Worm (Caenorhabditis elegans) whole organism, L3 larva: ENCODE data around the gene K10G9.2.

ENCODE experiments used
- R02D3.7 ChIP-seq: fragments of 150-350 bp; optimal IDR thresholded peaks from 2 replicates; lab custom pipeline; 2014; ENCODE audit warnings: missing biosample characterization, missing genetic modification characterization
- aly-2 ChIP-seq: fragments of 150-350 bp; optimal IDR thresholded peaks from 2 replicates; lab custom pipeline; 2014; ENCODE audit warnings: missing biosample characterization, missing genetic modification characterization
- ama-1 ChIP-seq: fragments of 150-350 bp; optimal IDR thresholded peaks from 2 replicates; lab custom pipeline; 2018
- ceh-28 ChIP-seq: fragments of 150-350 bp; optimal IDR thresholded peaks from 2 replicates; lab custom pipeline; 2014; ENCODE audit warnings: missing biosample characterization, missing genetic modification reagents, missing genetic modification characterization
- ceh-82 ChIP-seq: fragments of 150-350 bp; optimal IDR thresholded peaks from 2 replicates; lab custom pipeline; 2014; ENCODE audit warnings: missing biosample characterization, missing genetic modification characterization
- egl-5 ChIP-seq: fragments of 150-350 bp; optimal IDR thresholded peaks from 2 replicates; lab custom pipeline; 2017; ENCODE audit warnings: missing biosample characterization, missing genetic modification reagents, missing genetic modification characterization, inconsistent platforms
- elt-1 ChIP-seq: fragments of 150-350 bp; optimal IDR thresholded peaks from 2 replicates; lab custom pipeline; 2014; ENCODE audit warnings: missing biosample characterization, missing genetic modification characterization
- eor-1 ChIP-seq, 2 experiments: fragments of 150-350 bp; optimal IDR thresholded peaks; 2 replicates each; lab custom pipeline; 2014 to 2018; ENCODE audit warnings: missing biosample characterization in 2 of 2, missing genetic modification characterization in 2 of 2
- fkh-2 ChIP-seq: fragments of 150-350 bp; optimal IDR thresholded peaks from 2 replicates; lab custom pipeline; 2014; ENCODE audit warnings: missing biosample characterization, missing genetic modification reagents, missing genetic modification characterization
- hmg-11 ChIP-seq: sonication (generic microtip); optimal IDR thresholded peaks from 2 replicates; lab custom pipeline; 2016; ENCODE audit warnings: missing genetic modification characterization, missing compliant biosample characterization
- jun-1 ChIP-seq: fragments of 150-350 bp; optimal IDR thresholded peaks from 2 replicates; lab custom pipeline; 2014; ENCODE audit warnings: missing biosample characterization, missing genetic modification reagents, missing genetic modification characterization
- lin-15B ChIP-seq: fragments of 150-350 bp; optimal IDR thresholded peaks from 2 replicates; lab custom pipeline; 2014; ENCODE audit warnings: missing biosample characterization, missing genetic modification characterization
- lsy-12 ChIP-seq: sonication (generic microtip); optimal IDR thresholded peaks from 2 replicates; lab custom pipeline; 2016; ENCODE audit warnings: mild to moderate bottlenecking, missing genetic modification characterization, missing compliant biosample characterization
- mdl-1 ChIP-seq: fragments of 150-350 bp; optimal IDR thresholded peaks from 2 replicates; lab custom pipeline; 2014; ENCODE audit warnings: missing biosample characterization, missing genetic modification characterization
- nfya-1 ChIP-seq: sonication (generic microtip); optimal IDR thresholded peaks from 2 replicates; lab custom pipeline; 2017; ENCODE audit warnings: missing genetic modification characterization, mild to moderate bottlenecking, missing compliant biosample characterization, antibody characterized with exemption, moderate library complexity; ENCODE audit not compliant: insufficient read depth
- nhr-23 ChIP-seq: fragments of 150-350 bp; optimal IDR thresholded peaks from 2 replicates; lab custom pipeline; 2014; ENCODE audit warnings: missing biosample characterization, missing genetic modification reagents, missing genetic modification characterization
- nhr-237 ChIP-seq: fragments of 150-350 bp; optimal IDR thresholded peaks from 2 replicates; lab custom pipeline; 2014; ENCODE audit warnings: missing biosample characterization, missing genetic modification characterization
- nhr-25 ChIP-seq: sonication (generic microtip); optimal IDR thresholded peaks from 2 replicates; lab custom pipeline; 2017; ENCODE audit warnings: missing biosample characterization, missing genetic modification characterization
- nhr-43 ChIP-seq: sonication (generic microtip); optimal IDR thresholded peaks from 2 replicates; lab custom pipeline; 2016; ENCODE audit warnings: mild to moderate bottlenecking, missing genetic modification characterization, missing compliant biosample characterization; ENCODE audit not compliant: poor library complexity, severe bottlenecking
- nhr-67 ChIP-seq: fragments of 150-350 bp; optimal IDR thresholded peaks from 2 replicates; lab custom pipeline; 2014; ENCODE audit warnings: missing biosample characterization, missing genetic modification characterization
- sea-2 ChIP-seq: fragments of 150-350 bp; sonication (generic microtip); optimal IDR thresholded peaks from 4 replicates; lab custom pipeline; 2014; ENCODE audit warnings: missing biosample characterization, missing genetic modification reagents, missing genetic modification characterization
- skn-1 ChIP-seq: fragments of 150-350 bp; optimal IDR thresholded peaks from 2 replicates; lab custom pipeline; 2014; ENCODE audit warnings: missing biosample characterization, missing genetic modification characterization
- snpc-4 ChIP-seq: fragments of 150-350 bp; optimal IDR thresholded peaks from 2 replicates; lab custom pipeline; 2014; ENCODE audit warnings: missing biosample characterization, missing genetic modification characterization
- unc-39 ChIP-seq: sonication (generic microtip); optimal IDR thresholded peaks from 4 replicates; lab custom pipeline; 2017; ENCODE audit warnings: missing biosample characterization, missing genetic modification characterization
- unc-62 ChIP-seq: fragments of 150-350 bp; sonication (generic microtip); optimal IDR thresholded peaks from 4 replicates; lab custom pipeline; 2014; ENCODE audit warnings: missing biosample characterization, missing genetic modification reagents, missing genetic modification characterization
- zag-1 ChIP-seq: fragments of 150-350 bp; optimal IDR thresholded peaks from 2 replicates; lab custom pipeline; 2014; ENCODE audit warnings: missing biosample characterization, missing genetic modification characterization
- ztf-11 ChIP-seq: fragments of 150-350 bp; optimal IDR thresholded peaks from 2 replicates; lab custom pipeline; 2014; ENCODE audit warnings: missing biosample characterization, missing genetic modification characterization
- ztf-4 ChIP-seq: fragments of 150-350 bp; optimal IDR thresholded peaks from 2 replicates; lab custom pipeline; 2014; ENCODE audit warnings: missing biosample characterization, missing genetic modification characterization

The K10G9.2 gene

DNA sequence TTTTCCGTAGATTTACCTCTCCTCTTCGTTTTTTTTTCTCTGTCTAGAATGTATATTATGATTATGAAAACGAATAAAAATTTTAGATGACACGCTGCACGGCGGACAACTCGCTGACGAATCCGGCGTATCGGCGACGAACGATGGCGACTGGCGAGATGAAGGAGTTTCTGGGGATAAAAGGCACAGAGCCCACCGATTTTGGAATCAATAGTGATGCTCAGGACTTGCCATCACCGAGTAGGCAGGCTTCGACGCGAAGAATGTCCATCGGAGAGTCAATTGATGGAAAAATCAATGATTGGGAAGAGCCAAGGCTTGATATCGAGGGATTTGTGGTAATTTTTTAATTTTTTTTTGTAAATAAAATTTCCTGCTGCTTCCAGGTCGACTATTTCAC lies 49.4 kb downstream of the K10G9.2 start, which contains the start of gene ced-9:
TSS of gene ced-9 (plus strand) at position 87 of the 400 bp plus-strand sequence.
- TF ChIP-seq jun-1 (no peak), zag-1 (tag; lab: Kevin White, UChicago) (no peak), snpc-4 (tag; lab: Kevin White, UChicago) (no peak), nhr-43 (tag; lab: Kevin White, UChicago) (no peak), lsy-12 (tag; lab: Kevin White, UChicago) (no peak), skn-1 (no peak), R02D3.7 (tag; lab: Kevin White, UChicago) (no peak), nhr-237 (tag; lab: Kevin White, UChicago) (no peak), unc-39 (tag; lab: Kevin White, UChicago) (no peak), ceh-28 (no peak), fkh-2 (tag; lab: Kevin White, UChicago) (no peak), nhr-67 (no peak), nfya-1 (tag; lab: Kevin White, UChicago) (no peak), egl-5 (tag; lab: Kevin White, UChicago) (no peak), hmg-11 (tag; lab: Kevin White, UChicago) (no peak), ztf-11 (tag; lab: Kevin White, UChicago) (no peak), ztf-4 (tag; lab: Kevin White, UChicago) (no peak), ceh-82 (tag; lab: Kevin White, UChicago) (no peak), ama-1 (lab: Kevin White, UChicago) (no peak), elt-1 (tag; lab: Kevin White, UChicago) (no peak)
- TF ChIP-seq, all 47 proteins: peak for 0

DNA sequence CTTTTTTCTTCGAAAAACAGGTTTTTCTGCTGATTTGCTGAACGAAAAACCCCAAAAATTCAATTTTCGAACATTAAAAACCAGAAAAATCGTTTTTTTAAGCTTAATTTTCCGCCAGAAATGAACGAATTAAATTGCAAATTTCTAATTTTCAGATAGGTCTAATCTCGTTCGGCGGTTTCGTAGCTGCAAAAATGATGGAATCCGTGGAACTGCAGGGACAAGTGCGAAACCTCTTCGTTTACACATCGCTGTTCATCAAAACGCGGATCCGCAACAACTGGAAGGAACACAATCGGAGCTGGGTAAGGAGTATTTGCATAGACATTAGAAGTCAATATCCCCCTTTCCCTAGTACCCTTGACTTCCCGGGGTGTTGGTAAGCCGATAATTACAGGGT lies 50.4 kb downstream of the K10G9.2 start:
- no peak for TF ChIP-seq unc-62 (GFP tag; lab: Kevin White, UChicago)
- no peak for TF ChIP-seq skn-1
- no peak for TF ChIP-seq aly-2
- no peak for TF ChIP-seq lin-15B (tag; lab: Kevin White, UChicago)

DNA sequence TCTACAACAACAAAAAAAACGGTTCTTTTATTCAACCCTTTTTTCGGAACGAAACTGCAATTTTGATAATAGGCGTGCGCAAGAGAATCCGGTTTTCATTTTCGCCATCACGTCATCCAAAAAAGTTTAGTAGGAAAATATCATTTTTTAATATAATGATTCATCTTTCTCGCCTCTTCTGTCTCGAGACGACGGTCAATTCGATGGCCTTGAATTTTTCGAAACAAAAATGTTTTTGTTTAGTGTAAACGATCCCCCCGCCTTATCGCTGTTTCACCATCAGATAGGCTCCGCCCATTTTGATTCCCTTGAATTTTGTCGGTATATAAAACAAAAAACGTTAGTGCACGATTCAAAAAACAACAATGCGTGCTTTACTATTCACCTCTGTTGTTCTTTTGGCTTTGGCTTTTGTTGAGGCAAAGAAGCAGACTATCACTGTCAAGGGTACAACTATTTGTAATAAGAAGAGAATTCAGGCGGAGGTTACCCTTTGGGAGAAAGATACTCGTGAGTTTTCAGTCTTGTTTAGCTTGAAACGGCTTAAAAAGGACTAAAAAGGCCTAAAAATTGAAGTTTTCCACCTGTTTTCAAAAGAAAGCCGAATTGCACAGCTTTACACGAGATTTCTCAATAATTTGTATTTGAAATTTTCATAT lies 51.9 kb downstream of the K10G9.2 start, which contains the start of gene ttr-15:
TSS of gene ttr-15 (plus strand) at position 340 of the 659 bp plus-strand sequence.
- peak; percentile 61 for TF ChIP-seq nhr-43 (tag; lab: Kevin White, UChicago)
- peak; percentile 43 for TF ChIP-seq elt-1 (tag; lab: Kevin White, UChicago)
- TF ChIP-seq unc-62 (GFP tag; lab: Kevin White, UChicago): no peak
- peak; percentile 27 for TF ChIP-seq ceh-28
- peak; percentile 51 for TF ChIP-seq nhr-25
- TF ChIP-seq eor-1 (tag; optimal IDR thresholded peaks at IDR 0.05; lab: Kevin White, UChicago): no peak
- TF ChIP-seq nhr-23 (tag; lab: Kevin White, UChicago): peak; percentile 27
- peak; percentile 48 for TF ChIP-seq jun-1
- no peak for TF ChIP-seq mdl-1 (tag; lab: Kevin White, UChicago)
- TF ChIP-seq sea-2 (GFP tag; lab: Kevin White, UChicago): no peak
